Worm (Caenorhabditis elegans) whole organism, young adult: ENCODE measurements around the gene panl-3.

ENCODE experiments used
- B0019.2 ChIP-seq: fragments of 200-800 bp; sonication (Bioruptor generic); conservative IDR thresholded peaks from 2 replicates; pipeline ENCODE4 v1.3.6; 2022; ENCODE audit warnings: missing genetic modification reagents, missing genetic modification characterization, missing compliant biosample characterization
- B0035.1 ChIP-seq: sonication (generic microtip); optimal IDR thresholded peaks from 2 replicates; lab custom pipeline; 2016; ENCODE audit warnings: missing genetic modification characterization, mild to moderate bottlenecking, missing compliant biosample characterization, missing genotype, missing genetic modification reagents
- B0261.1 ChIP-seq: sonication (generic microtip); optimal IDR thresholded peaks from 2 replicates; lab custom pipeline; 2016; ENCODE audit warnings: mild to moderate bottlenecking, missing genetic modification characterization, moderate library complexity, missing compliant biosample characterization
- D2030.7 ChIP-seq: fragments of 200-800 bp; sonication (Bioruptor generic); IDR thresholded peaks from 2 replicates; pipeline ENCODE4 v1.3.6; 2022; ENCODE audit warnings: missing genetic modification reagents, missing genetic modification characterization, missing compliant biosample characterization
- F23B12.7 ChIP-seq: sonication (generic microtip); optimal IDR thresholded peaks from 2 replicates; lab custom pipeline; 2017; ENCODE audit warnings: missing genetic modification characterization, mild to moderate bottlenecking, missing compliant biosample characterization, antibody characterized with exemption, moderate library complexity; ENCODE audit not compliant: insufficient read depth
- F33H1.4 ChIP-seq: fragments of 200-800 bp; sonication (Bioruptor generic); IDR thresholded peaks from 2 replicates; pipeline ENCODE4 v1.3.6; 2022; ENCODE audit warnings: missing genetic modification reagents, missing genetic modification characterization, missing compliant biosample characterization
- F49E8.2 ChIP-seq: sonication (generic microtip); optimal IDR thresholded peaks from 3 replicates; lab custom pipeline; 2017; ENCODE audit warnings: missing genetic modification characterization, mild to moderate bottlenecking, missing compliant biosample characterization, antibody characterized with exemption, moderate library complexity; ENCODE audit not compliant: insufficient read depth
- K11D2.4 ChIP-seq: fragments of 200-800 bp; sonication (Bioruptor generic); IDR thresholded peaks from 2 replicates; pipeline ENCODE4 v1.3.6; 2022; ENCODE audit warnings: missing genetic modification reagents, missing genetic modification characterization, missing compliant biosample characterization
- K12H6.12 ChIP-seq: fragments of 200-800 bp; sonication (Bioruptor generic); optimal IDR thresholded peaks from 2 replicates; lab custom pipeline; 2018; ENCODE audit warnings: mild to moderate bottlenecking, missing genetic modification characterization, missing compliant biosample characterization
- T07F8.4 ChIP-seq: sonication (generic microtip); optimal IDR thresholded peaks from 2 replicates; lab custom pipeline; 2016; ENCODE audit warnings: mild to moderate bottlenecking, missing genetic modification characterization, moderate library complexity, missing compliant biosample characterization
- akir-1 ChIP-seq: fragments of 200-800 bp; sonication (Bioruptor generic); optimal IDR thresholded peaks from 2 replicates; lab custom pipeline; 2018; ENCODE audit warnings: mild to moderate bottlenecking, missing genetic modification characterization, moderate library complexity, missing compliant biosample characterization
- aptf-2 ChIP-seq: fragments of 200-800 bp; sonication (Bioruptor generic); conservative IDR thresholded peaks from 2 replicates; pipeline ENCODE4 v1.3.6; 2022; ENCODE audit warnings: missing genetic modification reagents, missing genetic modification characterization, missing compliant biosample characterization
- atf-7 ChIP-seq: sonication (generic microtip); optimal IDR thresholded peaks from 2 replicates; lab custom pipeline; 2017; ENCODE audit warnings: mild to moderate bottlenecking, missing genetic modification characterization, missing compliant biosample characterization
- ceh-27 ChIP-seq: fragments of 200-800 bp; sonication (Bioruptor generic); optimal IDR thresholded peaks from 2 replicates; lab custom pipeline; 2018; ENCODE audit warnings: mild to moderate bottlenecking, missing genetic modification characterization, moderate library complexity, missing compliant biosample characterization
- ceh-58 ChIP-seq: fragments of 200-800 bp; sonication (Bioruptor generic); IDR thresholded peaks from 2 replicates; pipeline ENCODE4 v1.3.6; 2022; ENCODE audit warnings: missing genetic modification characterization, missing compliant biosample characterization
- chd-7 ChIP-seq: sonication (generic microtip); optimal IDR thresholded peaks from 2 replicates; lab custom pipeline; 2016; ENCODE audit warnings: mild to moderate bottlenecking, missing genetic modification characterization, moderate library complexity, missing compliant biosample characterization
- egl-18 ChIP-seq: fragments of 200-800 bp; sonication (Bioruptor generic); IDR thresholded peaks from 2 replicates; pipeline ENCODE4 v1.3.6; 2022; ENCODE audit warnings: missing genetic modification reagents, missing genetic modification characterization, missing compliant biosample characterization
- ets-4 ChIP-seq: fragments of 200-800 bp; sonication (Bioruptor generic); optimal IDR thresholded peaks from 2 replicates; lab custom pipeline; 2018; ENCODE audit warnings: mild to moderate bottlenecking, missing genetic modification characterization, missing compliant biosample characterization
- hlh-12 ChIP-seq: sonication (generic microtip); optimal IDR thresholded peaks from 2 replicates; lab custom pipeline; 2016; ENCODE audit warnings: missing genetic modification characterization, missing compliant biosample characterization
- hmg-1.2 ChIP-seq: fragments of 200-800 bp; sonication (Bioruptor generic); IDR thresholded peaks from 2 replicates; pipeline ENCODE4 v1.3.6; 2022; ENCODE audit warnings: missing genetic modification reagents, missing genetic modification characterization, missing compliant biosample characterization
- hrde-1 ChIP-seq: sonication (generic microtip); optimal IDR thresholded peaks from 2 replicates; lab custom pipeline; 2016; ENCODE audit warnings: missing genetic modification characterization, mild to moderate bottlenecking, missing compliant biosample characterization, moderate library complexity, missing genotype, missing genetic modification reagents, borderline replicate concordance
- let-607 ChIP-seq, 2 experiments: fragments of 200-800 bp in 1 of 2; sonication (Bioruptor generic) in 1 of 2; sonication (generic microtip) in 1 of 2; optimal IDR thresholded peaks; 2 replicates each; lab custom pipeline; 2016 to 2018; ENCODE audit warnings: mild to moderate bottlenecking in 2 of 2, missing compliant biosample characterization in 2 of 2, missing genetic modification characterization in 2 of 2, moderate library complexity in 2 of 2, missing genotype in 1 of 2
- lin-40 ChIP-seq: sonication (generic microtip); optimal IDR thresholded peaks from 2 replicates; lab custom pipeline; 2016; ENCODE audit warnings: missing genetic modification characterization, mild to moderate bottlenecking, missing compliant biosample characterization, missing genotype, missing genetic modification reagents
- lin-54 ChIP-seq: fragments of 200-800 bp; sonication (Bioruptor generic); optimal IDR thresholded peaks from 2 replicates; lab custom pipeline; 2018; ENCODE audit warnings: mild to moderate bottlenecking, missing genetic modification characterization, missing compliant biosample characterization
- lsl-1 ChIP-seq: fragments of 200-800 bp; sonication (Bioruptor generic); optimal IDR thresholded peaks from 2 replicates; lab custom pipeline; 2018; ENCODE audit warnings: mild to moderate bottlenecking, missing genetic modification characterization, moderate library complexity, missing compliant biosample characterization
- madf-6 ChIP-seq: fragments of 200-800 bp; sonication (Bioruptor generic); IDR thresholded peaks from 2 replicates; pipeline ENCODE4 v1.3.6; 2022; ENCODE audit warnings: missing genetic modification reagents, missing genetic modification characterization, missing compliant biosample characterization
- mcd-1 ChIP-seq: fragments of 200-800 bp; sonication (Bioruptor generic); IDR thresholded peaks from 2 replicates; pipeline ENCODE4 v1.3.6; 2022; ENCODE audit warnings: missing genetic modification reagents, missing genetic modification characterization, missing compliant biosample characterization
- nfya-1 ChIP-seq: sonication (generic microtip); optimal IDR thresholded peaks from 2 replicates; lab custom pipeline; 2017; ENCODE audit warnings: antibody characterized with exemption, missing compliant biosample characterization, missing genetic modification characterization, borderline replicate concordance; ENCODE audit not compliant: insufficient read depth
- nhr-120 ChIP-seq: fragments of 200-800 bp; sonication (Bioruptor generic); IDR thresholded peaks from 2 replicates; pipeline ENCODE4 v1.3.6; 2022; ENCODE audit warnings: missing genetic modification characterization, missing compliant biosample characterization
- nhr-27 ChIP-seq: fragments of 200-800 bp; sonication (Bioruptor generic); optimal IDR thresholded peaks from 2 replicates; lab custom pipeline; 2018; ENCODE audit warnings: mild to moderate bottlenecking, missing genetic modification characterization, moderate library complexity, missing compliant biosample characterization
- rec-8 ChIP-seq, 2 experiments: sonication (generic microtip); optimal IDR thresholded peaks; 2 replicates each; lab custom pipeline; 2016; ENCODE audit warnings: mild to moderate bottlenecking in 2 of 2, missing genetic modification characterization in 2 of 2, missing genetic modification reagents in 2 of 2, missing genotype in 2 of 2, missing biosample characterization in 1 of 2, missing compliant biosample characterization in 1 of 2, moderate library complexity in 1 of 2
- rpc-1 ChIP-seq, 2 experiments: fragments of 150-350 bp in 1 of 2; sonication (generic microtip) in 1 of 2; optimal IDR thresholded peaks; 2 replicates each; lab custom pipeline; 2014 to 2018; ENCODE audit warnings: missing biosample characterization in 1 of 2, missing genetic modification characterization in 1 of 2, missing genetic modification reagents in 1 of 2, missing genotype in 1 of 2
- sdz-38 ChIP-seq: sonication (generic microtip); optimal IDR thresholded peaks from 2 replicates; lab custom pipeline; 2016; ENCODE audit warnings: missing genotype, missing genetic modification characterization, missing compliant biosample characterization
- snpc-1.1 ChIP-seq: sonication (generic microtip); optimal IDR thresholded peaks from 2 replicates; lab custom pipeline; 2017; ENCODE audit warnings: missing genetic modification characterization, mild to moderate bottlenecking, missing compliant biosample characterization, antibody characterized with exemption, moderate library complexity, missing genotype, missing genetic modification reagents; ENCODE audit not compliant: insufficient read depth
- snpc-3.4 ChIP-seq: sonication (generic microtip); optimal IDR thresholded peaks from 2 replicates; lab custom pipeline; 2017; ENCODE audit warnings: missing genetic modification characterization, mild to moderate bottlenecking, missing compliant biosample characterization, antibody characterized with exemption, moderate library complexity, missing genotype, missing genetic modification reagents
- somi-1 ChIP-seq: fragments of 200-800 bp; sonication (Bioruptor generic); optimal IDR thresholded peaks from 2 replicates; lab custom pipeline; 2018; ENCODE audit warnings: mild to moderate bottlenecking, missing genetic modification characterization, missing compliant biosample characterization
- sptf-2 ChIP-seq: fragments of 200-800 bp; sonication (Bioruptor generic); optimal IDR thresholded peaks from 2 replicates; lab custom pipeline; 2018; ENCODE audit warnings: mild to moderate bottlenecking, missing genetic modification characterization, missing compliant biosample characterization
- tbp1 ChIP-seq: fragments of 200-800 bp; sonication (Bioruptor generic); optimal IDR thresholded peaks from 2 replicates; lab custom pipeline; 2018; ENCODE audit warnings: mild to moderate bottlenecking, missing genetic modification characterization, missing compliant biosample characterization
- unc-130 ChIP-seq: sonication (generic microtip); optimal IDR thresholded peaks from 2 replicates; lab custom pipeline; 2016; ENCODE audit warnings: missing genetic modification reagents, missing genetic modification characterization, missing compliant biosample characterization
- ztf-18 ChIP-seq: sonication (generic microtip); optimal IDR thresholded peaks from 2 replicates; lab custom pipeline; 2016; ENCODE audit warnings: missing genotype, mild to moderate bottlenecking, missing genetic modification characterization, missing compliant biosample characterization
- ztf-22 ChIP-seq: fragments of 200-800 bp; sonication (Bioruptor generic); optimal IDR thresholded peaks from 2 replicates; lab custom pipeline; 2018; ENCODE audit warnings: mild to moderate bottlenecking, missing genetic modification characterization, moderate library complexity, missing compliant biosample characterization
- ztf-26 ChIP-seq: sonication (generic microtip); optimal IDR thresholded peaks from 2 replicates; lab custom pipeline; 2017; ENCODE audit warnings: missing genetic modification characterization, missing compliant biosample characterization

Gene panl-3

DNA sequence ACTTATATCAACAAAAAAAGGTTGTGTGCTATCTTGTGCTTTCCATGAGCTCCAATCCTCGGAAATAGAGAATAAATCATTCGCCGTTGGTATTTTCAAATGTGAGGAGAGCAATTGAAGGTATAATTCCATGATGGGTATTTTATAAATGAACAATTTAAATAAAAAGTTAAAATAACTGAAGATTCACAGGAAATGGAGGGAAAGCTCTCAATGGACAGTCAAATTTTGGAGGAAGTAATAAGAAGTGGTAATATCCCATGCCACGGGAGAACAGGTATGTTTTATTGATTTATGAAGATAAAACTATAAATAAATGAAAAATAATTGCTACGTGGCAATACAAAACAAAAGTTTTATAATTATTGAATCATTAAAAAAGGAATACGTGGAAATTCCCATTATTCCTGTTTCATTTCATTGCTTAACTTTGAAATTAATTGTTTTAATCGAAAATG is 35.7 kb upstream of the panl-3 start (continued):
- TF ChIP-seq unc-130 (GFP tag; lab: Kevin White, UChicago): no peak
- TF ChIP-seq sptf-2 (GFP tag; lab: Kevin White, UChicago): no peak
- 0 out of 2 replicates have a peak, but pooled peaks have one; percentile 60 for TF ChIP-seq ceh-58 (GFP tag; lab: Robert Waterston, UW)
- peak; percentile 4 for TF ChIP-seq tbp1 (GFP tag; lab: Kevin White, UChicago)
- TF ChIP-seq chd-7 (tag; lab: Kevin White, UChicago): no peak
- TF ChIP-seq aptf-2: no peak
- no peak for TF ChIP-seq K12H6.12 (tag; lab: Kevin White, UChicago)
- no peak for TF ChIP-seq ets-4 (GFP tag; lab: Kevin White, UChicago)
- no peak for TF ChIP-seq ztf-26 (tag; lab: Kevin White, UChicago)
- TF ChIP-seq ztf-18 (tag; lab: Kevin White, UChicago): no peak
- TF ChIP-seq hrde-1 (tag; lab: Kevin White, UChicago): peak; percentile 6
- no peak for TF ChIP-seq snpc-3.4 (tag; lab: Kevin White, UChicago)
- peak; percentile 38 for TF ChIP-seq lin-40 (tag; lab: Kevin White, UChicago)
- peak; percentile 24 for TF ChIP-seq F49E8.2 (tag; lab: Kevin White, UChicago)
- no peak for TF ChIP-seq lsl-1
- no peak for TF ChIP-seq rpc-1 (optimal IDR thresholded peaks at IDR 0.05; lab: Kevin White, UChicago)
- TF ChIP-seq rpc-1 (tag; optimal IDR thresholded peaks at IDR 0.05; lab: Kevin White, UChicago): no peak
- TF ChIP-seq nfya-1 (tag; lab: Kevin White, UChicago): no peak
- peak; percentile 61 for TF ChIP-seq atf-7
- no peak for TF ChIP-seq D2030.7 (GFP tag; lab: Robert Waterston, UW)
- no peak for TF ChIP-seq B0019.2
- TF ChIP-seq rec-8 (tag; optimal IDR thresholded peaks at IDR 0.05; lab: Kevin White, UChicago): no peak
- TF ChIP-seq mcd-1 (GFP tag; lab: Robert Waterston, UW): no peak
- TF ChIP-seq madf-6 (GFP tag; lab: Robert Waterston, UW): peak; percentile 42
- no peak for TF ChIP-seq egl-18 (GFP tag; lab: Robert Waterston, UW)
- TF ChIP-seq sdz-38: no peak
- no peak for TF ChIP-seq ceh-27 (GFP tag; lab: Kevin White, UChicago)
- no peak for TF ChIP-seq K11D2.4 (GFP tag; lab: Robert Waterston, UW)
- no peak for TF ChIP-seq akir-1 (GFP tag; lab: Kevin White, UChicago)
- no peak for TF ChIP-seq ztf-22
- TF ChIP-seq let-607 (tag; optimal IDR thresholded peaks at IDR 0.05; lab: Kevin White, UChicago): peak; percentile 21 to 35
- peak; percentile 7 for TF ChIP-seq B0035.1 (tag; lab: Kevin White, UChicago)
- no peak for TF ChIP-seq B0261.1 (tag; lab: Kevin White, UChicago)
- TF ChIP-seq F33H1.4 (GFP tag; lab: Robert Waterston, UW): no peak
- no peak for TF ChIP-seq snpc-1.1 (tag; lab: Kevin White, UChicago)
- no peak for TF ChIP-seq T07F8.4
- TF ChIP-seq lin-54: no peak
- no peak for TF ChIP-seq hlh-12 (tag; lab: Kevin White, UChicago)
- no peak for TF ChIP-seq nhr-120
- no peak for TF ChIP-seq F23B12.7
- peak; percentile 22; the same call in 1 of the 2 replicates for TF ChIP-seq hmg-1.2 (GFP tag; lab: Robert Waterston, UW)
- TF ChIP-seq nhr-27: no peak
- TF ChIP-seq somi-1 (GFP tag; lab: Kevin White, UChicago): no peak
